Fruit fly (Drosophila melanogaster) whole organism, embryonic: Measurements from ENCODE around the gene CG42827.
A peak's percentile ranks its signal among the peaks of the same experiment; 100 is the strongest.

Experiments
- Adf1 ChIP-seq: fragments of 200-800 bp; sonication (Bioruptor generic); IDR thresholded peaks from 2 replicates; pipeline ENCODE4 v1.3.6; 2022; ENCODE audit warnings: missing biosample characterization, missing genetic modification characterization
- B-H2 ChIP-seq: fragments of 200-800 bp; sonication (Bioruptor generic); optimal IDR thresholded peaks from 2 replicates; lab custom pipeline; 2018; ENCODE audit warnings: missing biosample characterization, mild to moderate bottlenecking, missing genetic modification characterization
- Blimp-1 ChIP-seq: fragments of 200-800 bp; sonication (Bioruptor generic); optimal IDR thresholded peaks from 3 replicates; lab custom pipeline; 2018; ENCODE audit warnings: missing biosample characterization, missing genetic modification characterization, mild to moderate bottlenecking, moderate library complexity, missing genetic modification reagents
- C15 ChIP-seq: fragments of 200-800 bp; sonication (Bioruptor generic); IDR thresholded peaks from 3 replicates; pipeline ENCODE4 v1.3.6; 2022; ENCODE audit warnings: missing biosample characterization, missing genetic modification characterization
- CG12769 ChIP-seq: fragments of 200-800 bp; sonication (Bioruptor generic); optimal IDR thresholded peaks from 2 replicates; lab custom pipeline; 2019; ENCODE audit warnings: missing biosample characterization, mild to moderate bottlenecking, missing genetic modification characterization, moderate library complexity
- CG13123 ChIP-seq: fragments of 200-800 bp; sonication (Bioruptor generic); optimal IDR thresholded peaks from 2 replicates; lab custom pipeline; 2016; ENCODE audit warnings: missing biosample characterization, missing genetic modification characterization
- CG13287 ChIP-seq: fragments of 200-800 bp; sonication (Bioruptor generic); IDR thresholded peaks from 2 replicates; pipeline ENCODE4 v1.3.6; 2022; ENCODE audit warnings: missing biosample characterization, missing genetic modification characterization; ENCODE audit not compliant: partially characterized antibody
- CG17359 ChIP-seq: fragments of 200-800 bp; sonication (Bioruptor generic); optimal IDR thresholded peaks from 3 replicates; lab custom pipeline; 2018; ENCODE audit warnings: missing biosample characterization, mild to moderate bottlenecking, missing genetic modification characterization, moderate library complexity
- CG17385 ChIP-seq: fragments of 200-800 bp; sonication (Bioruptor generic); optimal IDR thresholded peaks from 3 replicates; lab custom pipeline; 2018; ENCODE audit warnings: missing biosample characterization, mild to moderate bottlenecking, missing genetic modification characterization
- CG17568 ChIP-seq: fragments of 200-800 bp; sonication (Bioruptor generic); optimal IDR thresholded peaks from 2 replicates; lab custom pipeline; 2018; ENCODE audit warnings: missing biosample characterization, mild to moderate bottlenecking, missing genetic modification characterization, moderate library complexity
- CG18262 ChIP-seq: fragments of 200-800 bp; optimal IDR thresholded peaks from 3 replicates; lab custom pipeline; 2019; ENCODE audit warnings: missing biosample characterization, mild to moderate bottlenecking, missing genetic modification characterization, moderate library complexity
- CG2120 ChIP-seq: fragments of 200-800 bp; sonication (Bioruptor generic); optimal IDR thresholded peaks from 3 replicates; lab custom pipeline; 2016; ENCODE audit warnings: missing biosample characterization, missing genetic modification characterization
- CG32532 ChIP-seq: fragments of 200-800 bp; sonication (Bioruptor generic); IDR thresholded peaks from 2 replicates; pipeline ENCODE4 v1.3.6; 2022; ENCODE audit warnings: missing biosample characterization, missing genetic modification characterization
- CG34224 ChIP-seq: fragments of 200-800 bp; sonication (Bioruptor generic); IDR thresholded peaks from 3 replicates; pipeline ENCODE4 v1.3.6; 2022; ENCODE audit warnings: missing biosample characterization, missing genetic modification characterization; ENCODE audit not compliant: partially characterized antibody
- CG4360 ChIP-seq: fragments of 200-800 bp; sonication (Bioruptor generic); IDR thresholded peaks from 2 replicates; pipeline ENCODE4 v1.3.6; 2022; ENCODE audit warnings: missing biosample characterization, missing genetic modification characterization
- CG7745 ChIP-seq: fragments of 200-800 bp; sonication (Bioruptor generic); optimal IDR thresholded peaks from 2 replicates; lab custom pipeline; 2018; ENCODE audit warnings: missing biosample characterization, mild to moderate bottlenecking, missing genetic modification characterization, moderate library complexity
- CG7987 ChIP-seq: fragments of 200-800 bp; sonication (Bioruptor generic); optimal IDR thresholded peaks from 2 replicates; lab custom pipeline; 2018; ENCODE audit warnings: missing biosample characterization, mild to moderate bottlenecking, missing genetic modification characterization, moderate library complexity
- CG9609 ChIP-seq: fragments of 200-800 bp; sonication (Bioruptor generic); optimal IDR thresholded peaks from 3 replicates; lab custom pipeline; 2016; ENCODE audit warnings: missing biosample characterization, missing genetic modification characterization
- Drgx ChIP-seq: fragments of 200-800 bp; sonication (Bioruptor generic); IDR thresholded peaks from 2 replicates; pipeline ENCODE4 v1.3.6; 2022; ENCODE audit warnings: missing biosample characterization, missing genetic modification characterization
- Hr51 ChIP-seq, 2 experiments: fragments of 200-800 bp; sonication (Bioruptor generic); optimal IDR thresholded peaks; 2 replicates in 1 of 2; 3 replicates in 1 of 2; lab custom pipeline; 2016 to 2018; ENCODE audit warnings: missing biosample characterization in 2 of 2, missing genetic modification characterization in 2 of 2, mild to moderate bottlenecking in 1 of 2, moderate library complexity in 1 of 2
- MBD-R2 ChIP-seq: fragments of 200-800 bp; sonication (Bioruptor generic); IDR thresholded peaks from 2 replicates; pipeline ENCODE4 v1.3.6; 2022; ENCODE audit warnings: missing biosample characterization, missing genetic modification characterization
- NFAT ChIP-seq: fragments of 200-800 bp; sonication (Bioruptor generic); IDR thresholded peaks from 2 replicates; pipeline ENCODE4 v1.3.6; 2022; ENCODE audit warnings: missing biosample characterization, missing genetic modification characterization
- Rx ChIP-seq: fragments of 200-800 bp; sonication (Bioruptor generic); IDR thresholded peaks from 2 replicates; pipeline ENCODE4 v1.3.6; 2022; ENCODE audit warnings: missing biosample characterization, missing genetic modification characterization
- Stat92E ChIP-seq, 3 experiments: fragments of >200 bp in 2 of 3; fragments of 200-800 bp in 1 of 3; sonication (Bioruptor generic) in 1 of 3; optimal IDR thresholded peaks; 2 replicates each; lab custom pipeline; 2017 to 2019; ENCODE audit warnings: missing biosample characterization in 3 of 3, missing genetic modification characterization in 3 of 3, mild to moderate bottlenecking in 1 of 3, moderate library complexity in 1 of 3
- Trl ChIP-seq, 3 experiments: fragments of >200 bp in 2 of 3; fragments of 200-800 bp in 1 of 3; sonication (Bioruptor generic) in 1 of 3; optimal IDR thresholded peaks; 2 replicates in 1 of 3; 3 replicates in 2 of 3; lab custom pipeline; 2016 to 2017; ENCODE audit warnings: missing biosample characterization in 1 of 3, missing genetic modification characterization in 1 of 3
- abd-A ChIP-seq: fragments of 200-800 bp; sonication (Bioruptor generic); optimal IDR thresholded peaks from 3 replicates; lab custom pipeline; 2019; ENCODE audit warnings: missing biosample characterization, mild to moderate bottlenecking, missing genetic modification characterization, moderate library complexity
- aop ChIP-seq: fragments of 200-800 bp; sonication (Bioruptor generic); IDR thresholded peaks from 2 replicates; pipeline ENCODE4 v1.3.6; 2022; ENCODE audit warnings: missing biosample characterization, missing genetic modification characterization
- ara ChIP-seq: fragments of 200-800 bp; sonication (Bioruptor generic); IDR thresholded peaks from 2 replicates; pipeline ENCODE4 v1.3.6; 2022; ENCODE audit warnings: missing biosample characterization, missing genetic modification characterization
- bsh ChIP-seq, 2 experiments: fragments of 200-800 bp; sonication (Bioruptor generic); optimal IDR thresholded peaks; 2 replicates each; lab custom pipeline; 2017 to 2018; ENCODE audit warnings: mild to moderate bottlenecking in 2 of 2, missing biosample characterization in 2 of 2, missing genetic modification characterization in 2 of 2, moderate library complexity in 1 of 2
- cg ChIP-seq: fragments of 200-800 bp; sonication (Bioruptor generic); optimal IDR thresholded peaks from 3 replicates; lab custom pipeline; 2019; ENCODE audit warnings: missing biosample characterization, mild to moderate bottlenecking, missing genetic modification characterization, moderate library complexity
- chinmo ChIP-seq: fragments of 200-800 bp; sonication (Bioruptor generic); IDR thresholded peaks from 4 replicates; pipeline ENCODE4 v1.3.6; 2022; ENCODE audit warnings: missing biosample characterization, missing genetic modification characterization; ENCODE audit not compliant: partially characterized antibody
- corto ChIP-seq: fragments of 200-800 bp; sonication (Bioruptor generic); optimal IDR thresholded peaks from 2 replicates; lab custom pipeline; 2016; ENCODE audit warnings: missing biosample characterization, mild to moderate bottlenecking, missing genetic modification characterization, moderate library complexity
- crol ChIP-seq: fragments of 200-800 bp; sonication (Bioruptor generic); IDR thresholded peaks from 2 replicates; pipeline ENCODE4 v1.3.6; 2022; ENCODE audit warnings: missing biosample characterization, missing genetic modification characterization
- dpn ChIP-seq, 2 experiments: fragments of 200-800 bp; sonication (Bioruptor generic); optimal IDR thresholded peaks; 3 replicates each; lab custom pipeline; 2016; ENCODE audit warnings: missing biosample characterization in 2 of 2, missing genetic modification characterization in 2 of 2
- kni ChIP-seq: fragments of 200-800 bp; sonication (Bioruptor generic); optimal IDR thresholded peaks from 3 replicates; lab custom pipeline; 2017; ENCODE audit warnings: mild to moderate bottlenecking, missing biosample characterization, missing genetic modification reagents, missing genetic modification characterization
- lbe ChIP-seq: fragments of 200-800 bp; sonication (Bioruptor generic); optimal IDR thresholded peaks from 2 replicates; lab custom pipeline; 2016; ENCODE audit warnings: missing biosample characterization, mild to moderate bottlenecking, missing genetic modification characterization
- nom ChIP-seq: fragments of 200-800 bp; sonication (Bioruptor generic); optimal IDR thresholded peaks from 2 replicates; lab custom pipeline; 2017; ENCODE audit warnings: missing biosample characterization, missing genetic modification characterization, mild to moderate bottlenecking, moderate library complexity, missing genetic modification reagents
- sens ChIP-seq: fragments of 200-800 bp; sonication (Bioruptor generic); peaks from one replicate; lab custom pipeline; 2016; ENCODE audit warnings: missing biosample characterization, missing genetic modification characterization
- sim ChIP-seq: fragments of 200-800 bp; sonication (Bioruptor generic); IDR thresholded peaks from 2 replicates; pipeline ENCODE4 v1.3.6; 2022; ENCODE audit warnings: missing biosample characterization, missing genetic modification characterization
- so ChIP-seq: fragments of 200-800 bp; sonication (Bioruptor generic); IDR thresholded peaks from 3 replicates; pipeline ENCODE4 v1.3.6; 2022; ENCODE audit warnings: missing biosample characterization, missing genetic modification characterization
- sqz ChIP-seq: fragments of 200-800 bp; sonication (Bioruptor generic); optimal IDR thresholded peaks from 3 replicates; lab custom pipeline; 2018; ENCODE audit warnings: missing biosample characterization, mild to moderate bottlenecking, missing genetic modification characterization
- sr ChIP-seq: fragments of 200-800 bp; sonication (Bioruptor generic); IDR thresholded peaks from 3 replicates; pipeline ENCODE4 v1.3.6; 2022; ENCODE audit warnings: missing biosample characterization, missing genetic modification characterization
- tio ChIP-seq: fragments of 200-800 bp; sonication (Bioruptor generic); optimal IDR thresholded peaks from 2 replicates; lab custom pipeline; 2017; ENCODE audit warnings: missing biosample characterization, missing genetic modification characterization, inconsistent platforms
- yki ChIP-seq: fragments of >200 bp; optimal IDR thresholded peaks from 3 replicates; lab custom pipeline; 2018

Gene CG42827

dm6 chr3R:23333334-23334035 lies 39.2 kb upstream of the CG42827 start (continued):
- peak; percentile 40 for TF ChIP-seq CG17568 (GFP tag; lab: Kevin White, UChicago)
- peak; percentile 30 for TF ChIP-seq CG2120 (GFP tag; lab: Kevin White, UChicago)
- TF ChIP-seq CG7987 (GFP tag; lab: Kevin White, UChicago): no peak
- TF ChIP-seq MBD-R2 (GFP tag; lab: Robert Waterston, UW): no peak
- TF ChIP-seq, all 482 proteins: peak for 165

dm6 chr3R:23334036-23334744 lies 38.5 kb upstream of the CG42827 start:
- TF ChIP-seq bsh (GFP tag; optimal IDR thresholded peaks at IDR 0.05; lab: Kevin White, UChicago) (peak in 1 of 2 experiments; percentile 99), kni (peak; percentile 28), Blimp-1 (GFP tag; lab: Kevin White, UChicago) (peak; percentile 98), ara (GFP tag; lab: Robert Waterston, UW) (0 out of 2 replicates have a peak, but pooled peaks have one; percentile 4), CG13287 (GFP tag; lab: Robert Waterston, UW) (peak; percentile 39), Stat92E (GFP tag; optimal IDR thresholded peaks at IDR 0.05; lab: Kevin White, UChicago) (peak in 1 of 3 experiments; percentile 60), so (GFP tag; lab: Robert Waterston, UW) (0 out of 3 replicates have a peak, but pooled peaks have one; percentile 9), CG7745 (tag; lab: Kevin White, UChicago) (peak; percentile 22), cg (GFP tag; lab: Kevin White, UChicago) (peak; percentile 46), sqz (GFP tag; lab: Kevin White, UChicago) (peak; percentile 82), NFAT (GFP tag; lab: Robert Waterston, UW) (no peak), CG12769 (tag; lab: Kevin White, UChicago) (peak; percentile 57), sr (GFP tag; lab: Robert Waterston, UW) (0 out of 3 replicates have a peak, but pooled peaks have one; percentile 18), dpn (GFP tag; optimal IDR thresholded peaks at IDR 0.05; lab: Kevin White, UChicago) (peak in 1 of 2 experiments; percentile 19), Drgx (GFP tag; lab: Robert Waterston, UW) (peak; percentile 94), CG17359 (tag; lab: Kevin White, UChicago) (no peak), C15 (GFP tag; lab: Robert Waterston, UW) (no peak), CG9609 (GFP tag; lab: Kevin White, UChicago) (peak; percentile 32), CG18262 (tag; lab: Kevin White, UChicago) (no peak), aop (peak; percentile 57; the same call in 1 of the 2 replicates), tio (GFP tag; lab: Kevin White, UChicago) (no peak), B-H2 (GFP tag; lab: Kevin White, UChicago) (no peak), CG32532 (peak; percentile 8; the same call in 1 of the 2 replicates), abd-A (tag; lab: Kevin White, UChicago) (peak; percentile 2), corto (GFP tag; lab: Kevin White, UChicago) (peak; percentile 41), crol (GFP tag; lab: Robert Waterston, UW) (peak; percentile 60), CG34224 (GFP tag; lab: Robert Waterston, UW) (peak; percentile 50; the same call in 2 of the 3 replicates), Adf1 (GFP tag; lab: Robert Waterston, UW) (peak; percentile 98), Hr51 (GFP tag; optimal IDR thresholded peaks at IDR 0.05; lab: Kevin White, UChicago) (peak in 1 of 2 experiments; percentile 30), CG17385 (GFP tag; lab: Kevin White, UChicago) (peak; percentile 79), Rx (GFP tag; lab: Robert Waterston, UW) (no peak), CG13123 (GFP tag; lab: Kevin White, UChicago) (no peak), lbe (peak; percentile 51), Trl (optimal IDR thresholded peaks at IDR 0.05; lab: Kevin White, UChicago) (peak; percentile 86 to 95), Trl (GFP tag; optimal IDR thresholded peaks at IDR 0.05; lab: Kevin White, UChicago) (no peak), sens (GFP tag; lab: Kevin White, UChicago) (peak; percentile 62), sim (GFP tag; lab: Robert Waterston, UW) (no peak), yki (lab: Kevin White, UChicago) (peak; percentile 64), nom (peak; percentile 99), chinmo (GFP tag; lab: Robert Waterston, UW) (peak; percentile 76; the same call in 1 of the 4 replicates), CG4360 (peak; percentile 73)
